Worm (Caenorhabditis elegans): ENCODE results near the gene ver-4.

The ver-4 gene

ce11 chrX:11036114-11037087, 54.2 kb downstream of the ver-4 start:
- TF ChIP-seq pes-1 (GFP tag; IDR thresholded peaks at IDR 0.05): no peak
- TF ChIP-seq tbx-11 (GFP tag; IDR thresholded peaks at IDR 0.05): no peak
- TF ChIP-seq ama-1 (optimal IDR thresholded peaks at IDR 0.05): no peak
- TF ChIP-seq sea-1 (GFP tag; conservative IDR thresholded peaks at IDR 0.05): no peak
- no peak for TF ChIP-seq ceh-36 (tag; optimal IDR thresholded peaks at IDR 0.05)
- no peak for TF ChIP-seq ceh-13 (GFP tag; optimal IDR thresholded peaks at IDR 0.05)
- TF ChIP-seq hnd-1 (tag; optimal IDR thresholded peaks at IDR 0.05): no peak
- TF ChIP-seq tbx-37 (GFP tag; conservative IDR thresholded peaks at IDR 0.05): no peak
- no peak for TF ChIP-seq ets-7 (tag; optimal IDR thresholded peaks at IDR 0.05)
- TF ChIP-seq scrt-1 (GFP tag; IDR thresholded peaks at IDR 0.05): no peak
- no peak for TF ChIP-seq F13C5.2 (tag; optimal IDR thresholded peaks at IDR 0.05)
- no peak for TF ChIP-seq hmbx-1 (tag; optimal IDR thresholded peaks at IDR 0.05)
